Worm (Caenorhabditis elegans) whole organism, late embryonic: Measurements from ENCODE around the gene T14B4.5.

ENCODE experiments used
- F13H6.1 ChIP-seq: sonication (generic microtip); optimal IDR thresholded peaks from 2 replicates; lab custom pipeline; 2016; ENCODE audit warnings: missing genetic modification characterization, missing compliant biosample characterization
- ama-1 ChIP-seq: fragments of 150-350 bp; optimal IDR thresholded peaks from 2 replicates; lab custom pipeline; 2014
- ceh-19 ChIP-seq: fragments of 200-800 bp; sonication (Bioruptor generic); optimal IDR thresholded peaks from 2 replicates; lab custom pipeline; 2018; ENCODE audit warnings: mild to moderate bottlenecking, missing genetic modification characterization, missing compliant biosample characterization
- ceh-24 ChIP-seq: sonication (generic microtip); optimal IDR thresholded peaks from 2 replicates; lab custom pipeline; 2016; ENCODE audit warnings: mild to moderate bottlenecking, missing genetic modification characterization, missing compliant biosample characterization
- ceh-31 ChIP-seq: sonication (generic microtip); optimal IDR thresholded peaks from 2 replicates; lab custom pipeline; 2016; ENCODE audit warnings: missing genetic modification characterization, missing compliant biosample characterization
- elt-2 ChIP-seq: sonication (generic microtip); optimal IDR thresholded peaks from 2 replicates; lab custom pipeline; 2016; ENCODE audit warnings: missing genetic modification reagents, missing genetic modification characterization, missing compliant biosample characterization
- eyg-1 ChIP-seq: sonication (generic microtip); optimal IDR thresholded peaks from 2 replicates; lab custom pipeline; 2016; ENCODE audit warnings: missing genotype, missing genetic modification characterization, missing compliant biosample characterization
- fkh-10 ChIP-seq: fragments of 150-350 bp; optimal IDR thresholded peaks from 2 replicates; lab custom pipeline; 2014; ENCODE audit warnings: missing biosample characterization, missing genetic modification reagents, missing genetic modification characterization
- hlh-13 ChIP-seq: fragments of 200-800 bp; sonication (Bioruptor generic); optimal IDR thresholded peaks from 2 replicates; lab custom pipeline; 2018; ENCODE audit warnings: mild to moderate bottlenecking, missing genetic modification characterization, missing compliant biosample characterization
- lin-11 ChIP-seq: fragments of 200-800 bp; sonication (Bioruptor generic); optimal IDR thresholded peaks from 2 replicates; lab custom pipeline; 2018; ENCODE audit warnings: mild to moderate bottlenecking, missing genetic modification characterization, missing compliant biosample characterization
- tbx-2 ChIP-seq: sonication (generic microtip); optimal IDR thresholded peaks from 2 replicates; lab custom pipeline; 2016; ENCODE audit warnings: missing genetic modification characterization, missing compliant biosample characterization
- tbx-7 ChIP-seq: sonication (generic microtip); optimal IDR thresholded peaks from 2 replicates; lab custom pipeline; 2016; ENCODE audit warnings: missing genotype, missing genetic modification characterization, missing compliant biosample characterization
- unc-42 ChIP-seq: sonication (generic microtip); optimal IDR thresholded peaks from 2 replicates; lab custom pipeline; 2016; ENCODE audit warnings: missing genotype, missing genetic modification characterization, missing compliant biosample characterization

DNA sequence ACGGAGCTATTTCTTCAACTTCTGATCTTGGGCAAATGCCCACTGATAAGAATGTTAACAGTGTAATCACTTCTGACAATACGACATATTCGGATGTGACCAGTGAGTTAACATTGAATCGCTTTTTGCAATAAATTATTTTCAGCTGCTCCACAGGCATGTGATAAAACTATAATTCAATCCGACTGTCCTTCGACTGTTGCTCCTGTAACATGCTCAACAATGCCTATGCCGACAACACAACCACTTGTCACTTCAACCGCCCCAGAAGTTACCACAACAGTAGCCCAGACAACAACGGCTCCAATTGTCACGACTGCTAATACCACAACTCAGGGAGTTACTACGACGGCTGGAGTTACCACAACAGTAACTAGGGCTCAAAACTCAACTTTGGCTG lies 49.1 kb upstream of the T14B4.5 start:
- TF ChIP-seq F13H6.1 (tag; lab: Kevin White, UChicago) (no peak), ceh-19 (GFP tag; lab: Kevin White, UChicago) (no peak), ceh-24 (tag; lab: Kevin White, UChicago) (no peak), tbx-7 (tag; lab: Kevin White, UChicago) (no peak), fkh-10 (GFP tag; lab: Kevin White, UChicago) (no peak), elt-2 (tag; lab: Kevin White, UChicago) (no peak), ama-1 (lab: Kevin White, UChicago) (no peak), ceh-31 (tag; lab: Kevin White, UChicago) (no peak), hlh-13 (GFP tag; lab: Kevin White, UChicago) (no peak), tbx-2 (tag; lab: Kevin White, UChicago) (no peak), unc-42 (tag; lab: Kevin White, UChicago) (no peak), eyg-1 (no peak), lin-11 (tag; lab: Kevin White, UChicago) (no peak)
